Worm (Caenorhabditis elegans) whole organism, L3 larva: ENCODE measurements around the gene trr-1.

ENCODE experiments used
- ama-1 ChIP-seq: fragments of 150-350 bp; optimal IDR thresholded peaks from 2 replicates; lab custom pipeline; 2018
- elt-2 ChIP-seq: sonication (generic microtip); optimal IDR thresholded peaks from 2 replicates; lab custom pipeline; 2016; ENCODE audit warnings: missing genetic modification reagents, mild to moderate bottlenecking, missing genetic modification characterization, missing compliant biosample characterization
- fkh-2 ChIP-seq: fragments of 150-350 bp; optimal IDR thresholded peaks from 2 replicates; lab custom pipeline; 2014; ENCODE audit warnings: missing biosample characterization, missing genetic modification reagents, missing genetic modification characterization
- fos-1 ChIP-seq: fragments of 150-350 bp; optimal IDR thresholded peaks from 2 replicates; lab custom pipeline; 2014; ENCODE audit warnings: missing biosample characterization, missing genetic modification characterization
- nhr-11 ChIP-seq: fragments of 150-350 bp; optimal IDR thresholded peaks from 2 replicates; lab custom pipeline; 2014; ENCODE audit warnings: missing biosample characterization, missing genetic modification characterization
- nhr-25 ChIP-seq: sonication (generic microtip); optimal IDR thresholded peaks from 2 replicates; lab custom pipeline; 2017; ENCODE audit warnings: missing biosample characterization, missing genetic modification characterization
- nhr-28 ChIP-seq: fragments of 150-350 bp; optimal IDR thresholded peaks from 2 replicates; lab custom pipeline; 2014; ENCODE audit warnings: missing biosample characterization, missing genetic modification characterization
- ztf-11 ChIP-seq: fragments of 150-350 bp; optimal IDR thresholded peaks from 2 replicates; lab custom pipeline; 2014; ENCODE audit warnings: missing biosample characterization, missing genetic modification characterization

DNA sequence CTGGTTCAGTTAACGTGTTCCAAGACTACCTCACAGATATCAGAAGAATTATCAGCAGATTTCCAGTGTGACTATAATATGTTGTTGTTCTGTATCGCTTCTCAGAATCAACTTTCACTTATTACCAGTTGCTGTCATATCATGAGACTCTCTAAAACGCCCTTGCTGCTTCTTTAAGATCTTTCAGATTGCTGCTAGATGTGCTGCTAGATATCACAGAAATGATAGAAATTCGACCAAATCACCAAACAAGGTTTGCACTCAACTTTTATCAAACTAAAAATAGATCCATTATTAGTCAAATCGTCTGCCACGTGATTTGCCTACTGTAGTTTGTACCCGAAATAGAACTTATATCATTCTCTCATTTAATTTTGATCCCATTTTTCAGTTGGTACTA, 31.2 kb downstream of the trr-1 start:
- TF ChIP-seq nhr-25 (tag; lab: Kevin White, UChicago) (no peak), ama-1 (lab: Kevin White, UChicago) (no peak), fkh-2 (no peak), nhr-28 (tag; lab: Kevin White, UChicago) (no peak), ztf-11 (tag; lab: Kevin White, UChicago) (no peak), nhr-11 (tag; lab: Kevin White, UChicago) (no peak), fos-1 (tag; lab: Kevin White, UChicago) (no peak), elt-2 (tag; lab: Kevin White, UChicago) (no peak)
